Worm (Caenorhabditis elegans) whole organism, L4 larva: ENCODE measurements around the gene srh-199.

Experiments used
- Y5F2A.4 ChIP-seq: fragments of 200-800 bp; sonication (Bioruptor generic); optimal IDR thresholded peaks from 2 replicates; lab custom pipeline; 2018; ENCODE audit warnings: mild to moderate bottlenecking, missing genetic modification characterization, missing compliant biosample characterization
- ZK546.5 ChIP-seq, 2 experiments: sonication (generic microtip); optimal IDR thresholded peaks; 2 replicates each; lab custom pipeline; 2017; ENCODE audit warnings: missing biosample characterization in 2 of 2, missing genetic modification characterization in 2 of 2
- ama-1 ChIP-seq: fragments of 150-350 bp; optimal IDR thresholded peaks from 2 replicates; lab custom pipeline; 2014; ENCODE audit warnings: inconsistent platforms, mixed read lengths
- daf-19 ChIP-seq: fragments of 200-800 bp; sonication (Bioruptor generic); conservative IDR thresholded peaks from 2 replicates; pipeline ENCODE4 v1.3.6; 2022; ENCODE audit warnings: missing genetic modification characterization, missing compliant biosample characterization
- dpl-1 ChIP-seq: fragments of 150-350 bp; optimal IDR thresholded peaks from 2 replicates; lab custom pipeline; 2014; ENCODE audit warnings: missing biosample characterization, missing genetic modification reagents, missing genetic modification characterization
- hmg-1.1 ChIP-seq: fragments of 200-800 bp; sonication (Bioruptor generic); IDR thresholded peaks from 2 replicates; pipeline ENCODE4 v1.3.6; 2022; ENCODE audit warnings: missing genetic modification reagents, missing genetic modification characterization, missing compliant biosample characterization
- jun-1 ChIP-seq: fragments of 150-350 bp; optimal IDR thresholded peaks from 2 replicates; lab custom pipeline; 2014; ENCODE audit warnings: missing biosample characterization, missing genetic modification reagents, missing genetic modification characterization
- mep-1 ChIP-seq: fragments of 150-350 bp; sonication (generic microtip); optimal IDR thresholded peaks from 3 replicates; lab custom pipeline; 2014; ENCODE audit warnings: missing biosample characterization, missing genetic modification characterization
- mxl-3 ChIP-seq: fragments of 200-800 bp; sonication (Bioruptor generic); optimal IDR thresholded peaks from 2 replicates; lab custom pipeline; 2018; ENCODE audit warnings: mild to moderate bottlenecking, missing genetic modification characterization, missing compliant biosample characterization
- nhr-237 ChIP-seq: sonication (generic microtip); optimal IDR thresholded peaks from 2 replicates; lab custom pipeline; 2017; ENCODE audit warnings: missing biosample characterization, missing genetic modification characterization
- nhr-28 ChIP-seq: fragments of 150-350 bp; optimal IDR thresholded peaks from 2 replicates; lab custom pipeline; 2014; ENCODE audit warnings: missing biosample characterization, missing genetic modification characterization
- unc-62 ChIP-seq, 3 experiments: fragments of 150-350 bp in 1 of 3; sonication (generic microtip); optimal IDR thresholded peaks in 2 of 3; peaks in 1 of 3; 1 replicate in 1 of 3; 2 replicates in 2 of 3; lab custom pipeline; 2014 to 2017; ENCODE audit warnings: missing biosample characterization in 3 of 3, missing genetic modification characterization in 3 of 3, missing genetic modification reagents in 3 of 3, missing genotype in 1 of 3

DNA sequence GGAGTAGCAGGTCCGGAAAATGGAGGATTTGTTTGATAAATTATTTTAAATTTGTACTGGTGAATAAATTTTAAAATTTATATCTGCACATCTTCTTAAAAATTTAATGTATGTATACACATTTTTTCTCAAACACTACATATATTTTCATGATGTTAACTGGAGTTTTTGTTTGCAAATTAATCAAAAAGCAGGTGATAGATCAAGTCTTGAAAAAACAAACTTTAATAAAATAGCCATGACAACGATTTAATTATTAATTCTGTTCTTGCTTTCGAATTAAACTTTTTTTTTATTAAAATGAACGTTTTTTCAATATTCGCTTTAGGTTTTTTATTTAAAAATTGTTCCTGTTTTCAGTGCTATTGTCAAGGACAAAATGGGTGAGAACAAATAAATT is 42.9 kb upstream of the srh-199 start, which contains the start of gene F36H9.1:
- TF ChIP-seq dpl-1 (GFP tag; lab: Kevin White, UChicago) (no peak), nhr-237 (no peak), ZK546.5 (tag; optimal IDR thresholded peaks at IDR 0.05; lab: Kevin White, UChicago) (no peak), mep-1 (tag; lab: Kevin White, UChicago) (no peak), nhr-28 (tag; lab: Kevin White, UChicago) (no peak), Y5F2A.4 (GFP tag; lab: Kevin White, UChicago) (no peak), unc-62 (GFP tag; optimal IDR thresholded peaks at IDR 0.05 in 1 of 2; lab: Kevin White, UChicago) (no peak), unc-62 (tag; optimal IDR thresholded peaks at IDR 0.05; lab: Kevin White, UChicago) (no peak), ama-1 (lab: Kevin White, UChicago) (no peak), hmg-1.1 (GFP tag; lab: Robert Waterston, UW) (no peak), daf-19 (GFP tag; lab: Robert Waterston, UW) (no peak), jun-1 (no peak), mxl-3 (GFP tag; lab: Kevin White, UChicago) (no peak)
